Worm (Caenorhabditis elegans) whole organism, L4 larva: ENCODE data around the gene epg-6.
A peak's percentile ranks its signal among the peaks of the same experiment; 100 is the strongest.

ENCODE experiments used
- F10B5.3 ChIP-seq: sonication (generic microtip); optimal IDR thresholded peaks from 2 replicates; lab custom pipeline; 2016; ENCODE audit warnings: mild to moderate bottlenecking, missing genetic modification characterization, missing compliant biosample characterization
- F37D6.2 ChIP-seq: sonication (generic microtip); optimal IDR thresholded peaks from 2 replicates; lab custom pipeline; 2016; ENCODE audit warnings: mild to moderate bottlenecking, missing genetic modification characterization, missing compliant biosample characterization
- F44E2.7 ChIP-seq: fragments of 200-800 bp; sonication (Bioruptor generic); IDR thresholded peaks from 2 replicates; pipeline ENCODE4 v2.1.2; 2022; ENCODE audit warnings: missing genetic modification characterization, missing compliant biosample characterization
- aha-1 ChIP-seq: fragments of 150-350 bp; peaks from one replicate; lab custom pipeline; 2014; ENCODE audit warnings: missing biosample characterization, missing genetic modification characterization
- ceh-28 ChIP-seq: fragments of 150-350 bp; optimal IDR thresholded peaks from 2 replicates; lab custom pipeline; 2014; ENCODE audit warnings: missing biosample characterization, missing genetic modification reagents, missing genetic modification characterization
- daf-16 ChIP-seq, 3 experiments: sonication (generic microtip); optimal IDR thresholded peaks; 2 replicates each; lab custom pipeline; 2016 to 2017; ENCODE audit warnings: missing genetic modification characterization in 3 of 3, missing genetic modification reagents in 3 of 3, mild to moderate bottlenecking in 2 of 3, missing compliant biosample characterization in 2 of 3, missing biosample characterization in 1 of 3, moderate library complexity in 1 of 3
- egl-43 ChIP-seq: fragments of 200-800 bp; sonication (Bioruptor generic); IDR thresholded peaks from 2 replicates; pipeline ENCODE4 v1.3.6; 2022; ENCODE audit warnings: missing genetic modification reagents, missing genetic modification characterization, missing compliant biosample characterization
- gei-8 ChIP-seq: fragments of 200-800 bp; sonication (Bioruptor generic); optimal IDR thresholded peaks from 2 replicates; lab custom pipeline; 2018; ENCODE audit warnings: mild to moderate bottlenecking, missing genetic modification characterization, missing compliant biosample characterization
- hlh-11 ChIP-seq: fragments of 200-800 bp; sonication (Bioruptor generic); optimal IDR thresholded peaks from 2 replicates; lab custom pipeline; 2018; ENCODE audit warnings: mild to moderate bottlenecking, missing genetic modification characterization, missing compliant biosample characterization
- lin-1 ChIP-seq: fragments of 200-800 bp; sonication (Bioruptor generic); IDR thresholded peaks from 2 replicates; pipeline ENCODE4 v1.3.6; 2022; ENCODE audit warnings: missing genetic modification reagents, missing genetic modification characterization, missing compliant biosample characterization
- lin-15B ChIP-seq: fragments of 150-350 bp; sonication (generic microtip); optimal IDR thresholded peaks from 3 replicates; lab custom pipeline; 2014; ENCODE audit warnings: missing biosample characterization, missing genetic modification characterization
- lin-38 ChIP-seq: fragments of 200-800 bp; sonication (Bioruptor generic); IDR thresholded peaks from 2 replicates; pipeline ENCODE4 v1.3.6; 2022; ENCODE audit warnings: missing genetic modification reagents, missing genetic modification characterization, missing compliant biosample characterization
- mes-2 ChIP-seq: sonication (generic microtip); optimal IDR thresholded peaks from 2 replicates; lab custom pipeline; 2016; ENCODE audit warnings: missing genotype, mild to moderate bottlenecking, missing genetic modification characterization, missing compliant biosample characterization; ENCODE audit not compliant: poor library complexity, severe bottlenecking
- mxl-3 ChIP-seq: fragments of 200-800 bp; sonication (Bioruptor generic); optimal IDR thresholded peaks from 2 replicates; lab custom pipeline; 2018; ENCODE audit warnings: mild to moderate bottlenecking, missing genetic modification characterization, missing compliant biosample characterization
- nhr-111 ChIP-seq: fragments of 200-800 bp; sonication (Bioruptor generic); optimal IDR thresholded peaks from 2 replicates; lab custom pipeline; 2018; ENCODE audit warnings: mild to moderate bottlenecking, missing genetic modification characterization, missing compliant biosample characterization
- nhr-237 ChIP-seq: sonication (generic microtip); optimal IDR thresholded peaks from 2 replicates; lab custom pipeline; 2017; ENCODE audit warnings: missing biosample characterization, missing genetic modification characterization
- unc-62 ChIP-seq, 3 experiments: fragments of 150-350 bp in 1 of 3; sonication (generic microtip); optimal IDR thresholded peaks in 2 of 3; peaks in 1 of 3; 1 replicate in 1 of 3; 2 replicates in 2 of 3; lab custom pipeline; 2014 to 2017; ENCODE audit warnings: missing biosample characterization in 3 of 3, missing genetic modification characterization in 3 of 3, missing genetic modification reagents in 3 of 3, missing genotype in 1 of 3
- ztf-11 ChIP-seq: fragments of 150-350 bp; optimal IDR thresholded peaks from 2 replicates; lab custom pipeline; 2014; ENCODE audit warnings: missing biosample characterization, missing genetic modification characterization
- ztf-7 ChIP-seq: fragments of 150-350 bp; optimal IDR thresholded peaks from 2 replicates; lab custom pipeline; 2014; ENCODE audit warnings: missing biosample characterization, missing genetic modification characterization

Gene epg-6

ce11 chrIII:10560296-10560695, 39.7 kb downstream of the epg-6 start, which contains the start of gene rab-30:
Gene rab-30 (plus strand): TSS chrIII:10560596.
- TF ChIP-seq daf-16 (GFP tag; optimal IDR thresholded peaks at IDR 0.05; lab: Kevin White, UChicago) (no peak), daf-16 (tag; optimal IDR thresholded peaks at IDR 0.05; lab: Kevin White, UChicago) (no peak), aha-1 (tag; lab: Kevin White, UChicago) (peak; percentile 43)

DNA sequence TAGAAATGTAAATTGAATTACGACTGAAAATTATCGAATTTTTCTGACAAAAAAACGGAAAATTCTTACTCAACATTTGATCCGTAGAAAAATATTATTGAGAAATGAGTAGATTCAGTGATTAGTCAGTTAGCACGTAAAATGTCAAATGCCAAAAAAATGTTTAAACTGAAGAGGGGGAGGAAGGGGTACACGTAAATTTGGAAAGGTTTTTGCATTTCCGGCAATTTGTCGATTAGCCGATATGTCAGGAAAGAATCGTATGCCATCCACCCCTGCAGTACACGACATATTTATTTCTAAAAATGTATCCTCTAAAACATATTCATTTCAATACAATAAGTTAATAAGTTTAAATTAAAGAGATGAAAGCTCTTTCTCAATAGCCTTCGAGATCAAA, 42.1 kb downstream of the epg-6 start, which contains the start of gene T21C12.4:
Gene T21C12.4 (minus strand): TSS at position 101 of the 400 bp plus-strand sequence.
- no peak for TF ChIP-seq lin-15B (tag; lab: Kevin White, UChicago)
- TF ChIP-seq aha-1 (tag; lab: Kevin White, UChicago), result peak; percentile 4
- TF ChIP-seq unc-62 (GFP tag; optimal IDR thresholded peaks at IDR 0.05 in 1 of 2; lab: Kevin White, UChicago), result peak in 1 of 2 experiments; percentile 35
- TF ChIP-seq unc-62 (tag; optimal IDR thresholded peaks at IDR 0.05; lab: Kevin White, UChicago), result no peak
- no peak for TF ChIP-seq hlh-11 (tag; lab: Kevin White, UChicago)
- no peak for TF ChIP-seq F44E2.7
- no peak for TF ChIP-seq lin-1 (GFP tag; lab: Robert Waterston, UW)
- TF ChIP-seq nhr-111 (GFP tag; lab: Kevin White, UChicago), result no peak

ce11 chrIII:10552929-10553328, 47.1 kb downstream of the epg-6 start, which contains the start of gene T21C12.8:
Gene T21C12.8 (minus strand): TSS chrIII:10553029.
- TF ChIP-seq daf-16 (GFP tag; optimal IDR thresholded peaks at IDR 0.05; lab: Kevin White, UChicago) (no peak), daf-16 (tag; optimal IDR thresholded peaks at IDR 0.05; lab: Kevin White, UChicago) (no peak), ztf-7 (tag; lab: Kevin White, UChicago) (no peak), mxl-3 (no peak), unc-62 (GFP tag; optimal IDR thresholded peaks at IDR 0.05 in 1 of 2; lab: Kevin White, UChicago) (no peak), unc-62 (tag; optimal IDR thresholded peaks at IDR 0.05; lab: Kevin White, UChicago) (no peak), egl-43 (GFP tag; lab: Robert Waterston, UW) (no peak), gei-8 (GFP tag; lab: Kevin White, UChicago) (no peak), ceh-28 (tag; lab: Kevin White, UChicago) (no peak), ztf-11 (tag; lab: Kevin White, UChicago) (no peak), mes-2 (tag; lab: Kevin White, UChicago) (no peak), nhr-237 (no peak), F10B5.3 (tag; lab: Kevin White, UChicago) (no peak), F37D6.2 (tag; lab: Kevin White, UChicago) (no peak), lin-38 (GFP tag; lab: Robert Waterston, UW) (no peak)
